Fruit fly (Drosophila melanogaster) whole organism, embryonic: ENCODE results near the gene Tim17b2.

Experiments used
- Bdp1 ChIP-seq: fragments of 200-800 bp; sonication (Bioruptor generic); optimal IDR thresholded peaks from 3 replicates; lab custom pipeline; 2016; ENCODE audit warnings: missing biosample characterization, missing genetic modification characterization
- BtbVII ChIP-seq: fragments of 200-800 bp; sonication (Bioruptor generic); optimal IDR thresholded peaks from 3 replicates; lab custom pipeline; 2017; ENCODE audit warnings: missing biosample characterization, mild to moderate bottlenecking, missing genetic modification characterization
- CG10274 ChIP-seq: fragments of 200-800 bp; sonication (Bioruptor generic); optimal IDR thresholded peaks from 3 replicates; lab custom pipeline; 2017; ENCODE audit warnings: missing biosample characterization, mild to moderate bottlenecking, missing genetic modification characterization
- CG10543 ChIP-seq: fragments of 200-800 bp; sonication (Bioruptor generic); optimal IDR thresholded peaks from 3 replicates; lab custom pipeline; 2017; ENCODE audit warnings: missing biosample characterization, mild to moderate bottlenecking, missing genetic modification characterization, moderate library complexity
- CG10959 ChIP-seq: fragments of 200-800 bp; sonication (Bioruptor generic); IDR thresholded peaks from 2 replicates; pipeline ENCODE4 v1.3.6; 2022; ENCODE audit warnings: missing biosample characterization, missing genetic modification characterization
- CG11560 ChIP-seq: fragments of 200-800 bp; sonication (Bioruptor generic); IDR thresholded peaks from 3 replicates; pipeline ENCODE4 v1.3.6; 2022; ENCODE audit warnings: missing biosample characterization, missing genetic modification characterization
- CG12236 ChIP-seq: fragments of 200-800 bp; sonication (Bioruptor generic); optimal IDR thresholded peaks from 2 replicates; lab custom pipeline; 2016; ENCODE audit warnings: missing biosample characterization, missing genetic modification characterization
- CG12391 ChIP-seq: fragments of 200-800 bp; sonication (Bioruptor generic); optimal IDR thresholded peaks from 3 replicates; lab custom pipeline; 2018; ENCODE audit warnings: missing biosample characterization, mild to moderate bottlenecking, missing genetic modification characterization, moderate library complexity
- CG16813 ChIP-seq: fragments of 200-800 bp; sonication (Bioruptor generic); IDR thresholded peaks from 3 replicates; pipeline ENCODE4 v1.3.6; 2022; ENCODE audit warnings: missing biosample characterization, missing genetic modification characterization; ENCODE audit not compliant: partially characterized antibody
- CG1792 ChIP-seq: fragments of 200-800 bp; sonication (Bioruptor generic); optimal IDR thresholded peaks from 2 replicates; lab custom pipeline; 2016; ENCODE audit warnings: missing biosample characterization, missing genetic modification characterization
- CG2202 ChIP-seq: fragments of 200-800 bp; sonication (Bioruptor generic); optimal IDR thresholded peaks from 2 replicates; lab custom pipeline; 2018; ENCODE audit warnings: missing biosample characterization, mild to moderate bottlenecking, missing genetic modification characterization
- CG30403 ChIP-seq: fragments of 200-800 bp; sonication (Bioruptor generic); optimal IDR thresholded peaks from 3 replicates; lab custom pipeline; 2016; ENCODE audit warnings: missing biosample characterization, missing genetic modification characterization
- CG9437 ChIP-seq: fragments of 200-800 bp; sonication (Bioruptor generic); optimal IDR thresholded peaks from 2 replicates; lab custom pipeline; 2018; ENCODE audit warnings: missing biosample characterization, mild to moderate bottlenecking, missing genetic modification characterization
- CG9797 ChIP-seq: fragments of 200-800 bp; sonication (Bioruptor generic); optimal IDR thresholded peaks from 3 replicates; lab custom pipeline; 2018; ENCODE audit warnings: missing biosample characterization, mild to moderate bottlenecking, missing genetic modification characterization
- Camta ChIP-seq: fragments of 200-800 bp; sonication (Bioruptor generic); optimal IDR thresholded peaks from 2 replicates; lab custom pipeline; 2016; ENCODE audit warnings: missing biosample characterization, missing genetic modification characterization
- CoRest ChIP-seq: fragments of 200-800 bp; sonication (Bioruptor generic); optimal IDR thresholded peaks from 3 replicates; lab custom pipeline; 2018; ENCODE audit warnings: missing biosample characterization, mild to moderate bottlenecking, missing genetic modification characterization, moderate library complexity
- Dad ChIP-seq: fragments of 200-800 bp; sonication (Bioruptor generic); optimal IDR thresholded peaks from 3 replicates; lab custom pipeline; 2016; ENCODE audit warnings: missing biosample characterization, missing genetic modification characterization
- Dbx ChIP-seq: fragments of 200-800 bp; sonication (Bioruptor generic); IDR thresholded peaks from 3 replicates; pipeline ENCODE4 v1.3.6; 2022; ENCODE audit warnings: missing biosample characterization, missing genetic modification characterization
- Dip3 ChIP-seq: fragments of 200-800 bp; sonication (Bioruptor generic); optimal IDR thresholded peaks from 3 replicates; lab custom pipeline; 2016; ENCODE audit warnings: missing biosample characterization, missing genetic modification characterization
- Dref ChIP-seq: fragments of 200-800 bp; sonication (Bioruptor generic); IDR thresholded peaks from 2 replicates; pipeline ENCODE4 v1.3.6; 2022; ENCODE audit warnings: missing biosample characterization, missing genetic modification characterization
- E2f1 ChIP-seq: fragments of 200-800 bp; sonication (Bioruptor generic); IDR thresholded peaks from 2 replicates; pipeline ENCODE4 v1.3.6; 2022; ENCODE audit warnings: missing biosample characterization, missing genetic modification characterization
- Kr ChIP-seq: fragments of 200-800 bp; sonication (Bioruptor generic); optimal IDR thresholded peaks from 2 replicates; lab custom pipeline; 2017; ENCODE audit warnings: missing biosample characterization, mild to moderate bottlenecking, missing genetic modification characterization
- MBD-R2 ChIP-seq: fragments of 200-800 bp; sonication (Bioruptor generic); IDR thresholded peaks from 2 replicates; pipeline ENCODE4 v1.3.6; 2022; ENCODE audit warnings: missing biosample characterization, missing genetic modification characterization
- Meics ChIP-seq: fragments of 200-800 bp; sonication (Bioruptor generic); optimal IDR thresholded peaks from 2 replicates; lab custom pipeline; 2017; ENCODE audit warnings: missing biosample characterization, mild to moderate bottlenecking, missing genetic modification characterization
- ab ChIP-seq: fragments of 200-800 bp; sonication (Bioruptor generic); optimal IDR thresholded peaks from 2 replicates; lab custom pipeline; 2016; ENCODE audit warnings: missing biosample characterization, missing genetic modification characterization
- abd-A ChIP-seq: fragments of 200-800 bp; sonication (Bioruptor generic); optimal IDR thresholded peaks from 3 replicates; lab custom pipeline; 2019; ENCODE audit warnings: missing biosample characterization, mild to moderate bottlenecking, missing genetic modification characterization, moderate library complexity
- al ChIP-seq: fragments of 200-800 bp; sonication (Bioruptor generic); IDR thresholded peaks from 2 replicates; pipeline ENCODE4 v1.3.6; 2022; ENCODE audit warnings: missing biosample characterization, missing genetic modification characterization
- bcd ChIP-seq: fragments of 200-800 bp; sonication (Bioruptor generic); optimal IDR thresholded peaks from 2 replicates; lab custom pipeline; 2017; ENCODE audit warnings: missing biosample characterization, mild to moderate bottlenecking, missing genetic modification characterization
- btn ChIP-seq: fragments of 200-800 bp; sonication (Bioruptor generic); optimal IDR thresholded peaks from 2 replicates; lab custom pipeline; 2016; ENCODE audit warnings: missing biosample characterization, missing genetic modification characterization
- chinmo ChIP-seq: fragments of 200-800 bp; sonication (Bioruptor generic); IDR thresholded peaks from 4 replicates; pipeline ENCODE4 v1.3.6; 2022; ENCODE audit warnings: missing biosample characterization, missing genetic modification characterization; ENCODE audit not compliant: partially characterized antibody
- croc ChIP-seq: fragments of 200-800 bp; sonication (Bioruptor generic); conservative IDR thresholded peaks from 3 replicates; pipeline ENCODE4 v1.3.6; 2022; ENCODE audit warnings: missing biosample characterization, missing genetic modification characterization
- dm ChIP-seq: fragments of 200-800 bp; sonication (Bioruptor generic); optimal IDR thresholded peaks from 3 replicates; lab custom pipeline; 2016; ENCODE audit warnings: missing biosample characterization, missing genetic modification characterization
- ind ChIP-seq: fragments of 200-800 bp; sonication (Bioruptor generic); optimal IDR thresholded peaks from 3 replicates; lab custom pipeline; 2016; ENCODE audit warnings: missing biosample characterization, missing genetic modification characterization
- inv ChIP-seq: fragments of 200-800 bp; sonication (Bioruptor generic); IDR thresholded peaks from 2 replicates; pipeline ENCODE4 v1.3.6; 2022; ENCODE audit warnings: missing biosample characterization, missing genetic modification characterization; ENCODE audit not compliant: partially characterized antibody
- kah ChIP-seq: fragments of 200-800 bp; sonication (Bioruptor generic); optimal IDR thresholded peaks from 2 replicates; lab custom pipeline; 2018; ENCODE audit warnings: missing biosample characterization, mild to moderate bottlenecking, missing genetic modification characterization
- lola ChIP-seq, 3 experiments: fragments of >200 bp in 2 of 3; fragments of 200-800 bp in 1 of 3; sonication (Bioruptor generic) in 1 of 3; optimal IDR thresholded peaks; 2 replicates each; lab custom pipeline; 2017 to 2019; ENCODE audit warnings: missing biosample characterization in 3 of 3, missing genetic modification characterization in 3 of 3, mild to moderate bottlenecking in 1 of 3, moderate library complexity in 1 of 3
- lov ChIP-seq, 2 experiments: fragments of 200-800 bp in 1 of 2; fragments of >200 bp in 1 of 2; sonication (Bioruptor generic) in 1 of 2; IDR thresholded peaks in 1 of 2; optimal IDR thresholded peaks in 1 of 2; 2 replicates in 1 of 2; 3 replicates in 1 of 2; pipeline versions ENCODE4 v1.3.6 to Lab custom; 2017 to 2022; ENCODE audit warnings: missing biosample characterization in 1 of 2, missing genetic modification characterization in 1 of 2
- nau ChIP-seq: fragments of 200-800 bp; sonication (Bioruptor generic); optimal IDR thresholded peaks from 3 replicates; lab custom pipeline; 2017; ENCODE audit warnings: missing biosample characterization, mild to moderate bottlenecking, missing genetic modification characterization, missing genetic modification reagents
- otp ChIP-seq: fragments of 200-800 bp; sonication (Bioruptor generic); IDR thresholded peaks from 3 replicates; pipeline ENCODE4, ENCODE4 v1.3.6; 2022; ENCODE audit warnings: missing biosample characterization, missing genetic modification characterization
- pfk ChIP-seq: fragments of 200-800 bp; sonication (Bioruptor generic); optimal IDR thresholded peaks from 2 replicates; lab custom pipeline; 2018; ENCODE audit warnings: missing biosample characterization, mild to moderate bottlenecking, missing genetic modification characterization, moderate library complexity
- repo ChIP-seq: fragments of 200-800 bp; sonication (Bioruptor generic); optimal IDR thresholded peaks from 2 replicates; lab custom pipeline; 2016; ENCODE audit warnings: missing biosample characterization, missing genetic modification characterization
- scrt ChIP-seq: fragments of 200-800 bp; sonication (Bioruptor generic); optimal IDR thresholded peaks from 2 replicates; lab custom pipeline; 2018; ENCODE audit warnings: missing biosample characterization, mild to moderate bottlenecking, missing genetic modification characterization, moderate library complexity
- sens-2 ChIP-seq: fragments of 200-800 bp; sonication (Bioruptor generic); IDR thresholded peaks from 2 replicates; pipeline ENCODE4 v1.3.6; 2022; ENCODE audit warnings: missing biosample characterization, missing genetic modification characterization
- sqz ChIP-seq: fragments of 200-800 bp; sonication (Bioruptor generic); optimal IDR thresholded peaks from 3 replicates; lab custom pipeline; 2018; ENCODE audit warnings: missing biosample characterization, mild to moderate bottlenecking, missing genetic modification characterization
- sr ChIP-seq: fragments of 200-800 bp; sonication (Bioruptor generic); IDR thresholded peaks from 3 replicates; pipeline ENCODE4 v1.3.6; 2022; ENCODE audit warnings: missing biosample characterization, missing genetic modification characterization
- ssp ChIP-seq: fragments of 200-800 bp; sonication (Bioruptor generic); IDR thresholded peaks from 2 replicates; pipeline ENCODE4 v1.3.6; 2022; ENCODE audit warnings: missing biosample characterization, missing genetic modification characterization
- tll ChIP-seq, 2 experiments: fragments of 200-800 bp in 1 of 2; fragments of >200 bp in 1 of 2; sonication (Bioruptor generic) in 1 of 2; optimal IDR thresholded peaks; 2 replicates each; lab custom pipeline; 2017 to 2019; ENCODE audit warnings: missing biosample characterization in 2 of 2, missing genetic modification characterization in 2 of 2, mild to moderate bottlenecking in 1 of 2, moderate library complexity in 1 of 2
- yki ChIP-seq: fragments of >200 bp; optimal IDR thresholded peaks from 3 replicates; lab custom pipeline; 2018

Tim17b2 gene

dm6 chr2L:15498885-15499696 lies 14.6 kb downstream of the Tim17b2 start, which contains the start of gene lace (continued):
- peak; percentile 50 for TF ChIP-seq nau (GFP tag; lab: Kevin White, UChicago)
- TF ChIP-seq btn (GFP tag; lab: Kevin White, UChicago) = peak; percentile 32
- TF ChIP-seq Kr (GFP tag; lab: Kevin White, UChicago) = no peak
- peak; percentile 71 for TF ChIP-seq CG2202 (tag; lab: Kevin White, UChicago)
- TF ChIP-seq kah (GFP tag; lab: Kevin White, UChicago) = no peak
- TF ChIP-seq CG12236 (GFP tag; lab: Kevin White, UChicago) = peak; percentile 75
- TF ChIP-seq ab (GFP tag; lab: Kevin White, UChicago) = no peak
- peak; percentile 48 for TF ChIP-seq abd-A (tag; lab: Kevin White, UChicago)
- peak; percentile 77 for TF ChIP-seq CG12391 (tag; lab: Kevin White, UChicago)
- TF ChIP-seq croc (GFP tag; lab: Robert Waterston, UW) = peak; percentile 67
- peak; percentile 69 for TF ChIP-seq Dip3 (GFP tag; lab: Kevin White, UChicago)
- peak; percentile 80 for TF ChIP-seq al (GFP tag; lab: Robert Waterston, UW)
- TF ChIP-seq Meics (GFP tag; lab: Kevin White, UChicago) = peak; percentile 81
- peak; percentile 83 for TF ChIP-seq sens-2
- TF ChIP-seq CG10543 (GFP tag; lab: Kevin White, UChicago) = peak; percentile 76
- peak; percentile 70 for TF ChIP-seq CG10959 (GFP tag; lab: Robert Waterston, UW)
- peak; percentile 55 for TF ChIP-seq ind
- peak; percentile 82 for TF ChIP-seq dm (GFP tag; lab: Kevin White, UChicago)
- no peak; the same call in 1 of the 2 replicates for TF ChIP-seq inv (GFP tag; lab: Robert Waterston, UW)
- TF ChIP-seq E2f1 = peak; percentile 79
- peak; percentile 59 for TF ChIP-seq scrt
- peak; percentile 62; the same call in 1 of the 2 replicates for TF ChIP-seq MBD-R2 (GFP tag; lab: Robert Waterston, UW)
- TF ChIP-seq CG16813 (GFP tag; lab: Robert Waterston, UW) = 0 out of 3 replicates have a peak, but pooled peaks have one; percentile 30
- no peak for TF ChIP-seq lov (optimal IDR thresholded peaks at IDR 0.05; lab: Kevin White, UChicago)
- peak; percentile 90 for TF ChIP-seq lov (GFP tag; IDR thresholded peaks at IDR 0.05; lab: Robert Waterston, UW)
- TF ChIP-seq sr (GFP tag; lab: Robert Waterston, UW) = peak; percentile 86
- TF ChIP-seq Dbx = peak; percentile 92
- peak; percentile 70; the same call in 2 of the 3 replicates for TF ChIP-seq CG11560 (tag; lab: Robert Waterston, UW)
- peak; percentile 96 for TF ChIP-seq CG9797 (GFP tag; lab: Kevin White, UChicago)
- peak; percentile 70 for TF ChIP-seq pfk
- TF ChIP-seq ssp (GFP tag; lab: Robert Waterston, UW) = peak; percentile 76
- TF ChIP-seq bcd (GFP tag; lab: Kevin White, UChicago) = peak; percentile 89
- TF ChIP-seq otp (GFP tag; lab: Robert Waterston, UW) = peak; percentile 91
- peak in 1 of 2 experiments; percentile 59 for TF ChIP-seq tll (GFP tag; optimal IDR thresholded peaks at IDR 0.05; lab: Kevin White, UChicago)
- TF ChIP-seq Dad (GFP tag; lab: Kevin White, UChicago) = peak; percentile 83
- peak in 1 of 3 experiments; percentile 21 for TF ChIP-seq lola (GFP tag; optimal IDR thresholded peaks at IDR 0.05; lab: Kevin White, UChicago)
- TF ChIP-seq CG30403 (GFP tag; lab: Kevin White, UChicago) = peak; percentile 73
- TF ChIP-seq CoRest (tag; lab: Kevin White, UChicago) = peak; percentile 79
- TF ChIP-seq sqz (GFP tag; lab: Kevin White, UChicago) = no peak
- peak; percentile 37 for TF ChIP-seq CG10274 (GFP tag; lab: Kevin White, UChicago)
- TF ChIP-seq repo (GFP tag; lab: Kevin White, UChicago) = peak; percentile 70
- peak; percentile 33 for TF ChIP-seq BtbVII (GFP tag; lab: Kevin White, UChicago)
- TF ChIP-seq yki = no peak
- TF ChIP-seq Dref (GFP tag; lab: Robert Waterston, UW) = peak; percentile 46
- TF ChIP-seq CG9437 = peak; percentile 14
- 0 out of 4 replicates have a peak, but pooled peaks have one; percentile 58 for TF ChIP-seq chinmo
- peak; percentile 77 for TF ChIP-seq Camta (GFP tag; lab: Kevin White, UChicago)
- TF ChIP-seq CG1792 (GFP tag; lab: Kevin White, UChicago) = peak; percentile 79
- TF ChIP-seq Bdp1 = peak; percentile 75
